Fruit fly (Drosophila melanogaster): Measurements from ENCODE around the gene nej.

The nej gene

dm6 chrX:9729013-9730002 lies 42.4 kb upstream of the nej start, which contains the start of gene Sp1 (continued):
- TF ChIP-seq Nf-YB (GFP tag; optimal IDR thresholded peaks at IDR 0.05) (peak; percentile 98), CG10565 (GFP tag; optimal IDR thresholded peaks at IDR 0.05) (no peak), crol (GFP tag; IDR thresholded peaks at IDR 0.05) (peak; percentile 31; the same call in 1 of the 2 replicates), CG1832 (GFP tag; optimal IDR thresholded peaks at IDR 0.05) (peak; percentile 91), CG18599 (GFP tag; optimal IDR thresholded peaks at IDR 0.05) (no peak), crc (GFP tag; optimal IDR thresholded peaks at IDR 0.05) (no peak), Xrp1 (GFP tag; IDR thresholded peaks at IDR 0.05) (0 out of 2 replicates have a peak, but pooled peaks have one; percentile 18), bcd (GFP tag; optimal IDR thresholded peaks at IDR 0.05) (no peak), CG4360 (GFP tag; IDR thresholded peaks at IDR 0.05) (peak; percentile 87), dan (GFP tag; IDR thresholded peaks at IDR 0.05) (no peak), Nf-YC (tag; optimal IDR thresholded peaks at IDR 0.05) (peak; percentile 98), nerfin-2 (GFP tag; IDR thresholded peaks at IDR 0.05; ENCODE audit: partially characterized antibody) (no peak), CG3065 (GFP tag; optimal IDR thresholded peaks at IDR 0.05) (no peak), Jarid2 (GFP tag; optimal IDR thresholded peaks at IDR 0.05) (peak; percentile 64), Nf-YA (GFP tag; IDR thresholded peaks at IDR 0.05) (peak; percentile 76), CG10543 (GFP tag; optimal IDR thresholded peaks at IDR 0.05) (no peak), dmrt11E (tag; optimal IDR thresholded peaks at IDR 0.05) (peak; percentile 12), sens-2 (GFP tag; IDR thresholded peaks at IDR 0.05) (no peak), abd-A (tag; optimal IDR thresholded peaks at IDR 0.05) (peak; percentile 48), CG32772 (GFP tag; IDR thresholded peaks at IDR 0.05) (no peak), Myb (GFP tag; optimal IDR thresholded peaks at IDR 0.05) (no peak), PHDP (tag; optimal IDR thresholded peaks at IDR 0.05) (no peak), Fer3 (tag; optimal IDR thresholded peaks at IDR 0.05) (no peak), stwl (tag; optimal IDR thresholded peaks at IDR 0.05) (no peak), pzg (GFP tag; optimal IDR thresholded peaks at IDR 0.05) (no peak), Adf1 (GFP tag; IDR thresholded peaks at IDR 0.05) (peak; percentile 96), bigmax (GFP tag; optimal IDR thresholded peaks at IDR 0.05) (peak; percentile 84), chinmo (GFP tag; IDR thresholded peaks at IDR 0.05; ENCODE audit: partially characterized antibody) (0 out of 4 replicates have a peak, but pooled peaks have one; percentile 53), CG15696 (tag; optimal IDR thresholded peaks at IDR 0.05) (peak; percentile 58), seq (GFP tag; IDR thresholded peaks at IDR 0.05) (peak; percentile 58; the same call in 1 of the 2 replicates), CG18619 (GFP tag; optimal IDR thresholded peaks at IDR 0.05) (no peak), CoRest (tag; optimal IDR thresholded peaks at IDR 0.05) (peak; percentile 55), Ada2b (GFP tag; IDR thresholded peaks at IDR 0.05) (no peak), Hsf (GFP tag; optimal IDR thresholded peaks at IDR 0.05) (no peak), Aef1 (GFP tag; IDR thresholded peaks at IDR 0.05) (peak; percentile 44; the same call in 2 of the 3 replicates), pfk (GFP tag; optimal IDR thresholded peaks at IDR 0.05) (no peak), HLHmδ (GFP tag; optimal IDR thresholded peaks at IDR 0.05) (peak; percentile 59), bsh (GFP tag; optimal IDR thresholded peaks at IDR 0.05) (no peak), Hey (tag; optimal IDR thresholded peaks at IDR 0.05) (peak; percentile 36), ssp (GFP tag; IDR thresholded peaks at IDR 0.05) (no peak), NC2β (GFP tag; optimal IDR thresholded peaks at IDR 0.05) (no peak), sens (GFP tag) (peak; percentile 85), ERR (GFP tag; optimal IDR thresholded peaks at IDR 0.05) (no peak), Eip74EF (GFP tag; optimal IDR thresholded peaks at IDR 0.05) (no peak), ranshi (GFP tag; IDR thresholded peaks at IDR 0.05) (no peak), fd3F (GFP tag; optimal IDR thresholded peaks at IDR 0.05) (no peak), wor (GFP tag; IDR thresholded peaks at IDR 0.05) (no peak), Ets97D (GFP tag; optimal IDR thresholded peaks at IDR 0.05) (no peak)

Data from whole organism, embryonic.